Fruit fly (Drosophila melanogaster) whole organism, embryonic: ENCODE results near the gene CG2961.

Experiments used
- B-H2 ChIP-seq: fragments of 200-800 bp; sonication (Bioruptor generic); optimal IDR thresholded peaks from 2 replicates; lab custom pipeline; 2018; ENCODE audit warnings: missing biosample characterization, mild to moderate bottlenecking, missing genetic modification characterization
- CG10321 ChIP-seq: fragments of 200-800 bp; sonication (Bioruptor generic); IDR thresholded peaks from 2 replicates; pipeline ENCODE4 v1.3.6; 2022; ENCODE audit warnings: missing biosample characterization, missing genetic modification characterization
- CG12071 ChIP-seq: fragments of 200-800 bp; sonication (Bioruptor generic); optimal IDR thresholded peaks from 3 replicates; lab custom pipeline; 2018; ENCODE audit warnings: missing biosample characterization, mild to moderate bottlenecking, missing genetic modification characterization
- CG12155 ChIP-seq: fragments of 200-800 bp; sonication (Bioruptor generic); optimal IDR thresholded peaks from 3 replicates; lab custom pipeline; 2016; ENCODE audit warnings: missing biosample characterization, missing genetic modification characterization
- CG13287 ChIP-seq: fragments of 200-800 bp; sonication (Bioruptor generic); IDR thresholded peaks from 2 replicates; pipeline ENCODE4 v1.3.6; 2022; ENCODE audit warnings: missing biosample characterization, missing genetic modification characterization; ENCODE audit not compliant: partially characterized antibody
- CG14667 ChIP-seq: fragments of 200-800 bp; sonication (Bioruptor generic); IDR thresholded peaks from 2 replicates; pipeline ENCODE4 v1.3.6; 2022; ENCODE audit warnings: missing biosample characterization, missing genetic modification characterization
- CG15696 ChIP-seq: fragments of 200-800 bp; sonication (Bioruptor generic); optimal IDR thresholded peaks from 2 replicates; lab custom pipeline; 2019; ENCODE audit warnings: missing biosample characterization, mild to moderate bottlenecking, missing genetic modification characterization, moderate library complexity
- CG17829 ChIP-seq: fragments of 200-800 bp; optimal IDR thresholded peaks from 2 replicates; lab custom pipeline; 2019; ENCODE audit warnings: missing biosample characterization, mild to moderate bottlenecking, missing genetic modification characterization, moderate library complexity
- CG17912 ChIP-seq: fragments of 200-800 bp; sonication (Bioruptor generic); optimal IDR thresholded peaks from 2 replicates; lab custom pipeline; 2018; ENCODE audit warnings: missing biosample characterization, mild to moderate bottlenecking, missing genetic modification characterization
- CG18262 ChIP-seq: fragments of 200-800 bp; optimal IDR thresholded peaks from 3 replicates; lab custom pipeline; 2019; ENCODE audit warnings: missing biosample characterization, mild to moderate bottlenecking, missing genetic modification characterization, moderate library complexity
- CG18764 ChIP-seq: fragments of 200-800 bp; sonication (Bioruptor generic); optimal IDR thresholded peaks from 3 replicates; lab custom pipeline; 2016; ENCODE audit warnings: missing biosample characterization, missing genetic modification characterization
- CG34376 ChIP-seq: fragments of 200-800 bp; sonication (Bioruptor generic); optimal IDR thresholded peaks from 2 replicates; lab custom pipeline; 2018; ENCODE audit warnings: missing biosample characterization, mild to moderate bottlenecking, missing genetic modification characterization
- CG4617 ChIP-seq: fragments of 200-800 bp; sonication (Bioruptor generic); optimal IDR thresholded peaks from 3 replicates; lab custom pipeline; 2016; ENCODE audit warnings: missing biosample characterization, missing genetic modification characterization, borderline replicate concordance
- CG7987 ChIP-seq: fragments of 200-800 bp; sonication (Bioruptor generic); optimal IDR thresholded peaks from 2 replicates; lab custom pipeline; 2018; ENCODE audit warnings: missing biosample characterization, mild to moderate bottlenecking, missing genetic modification characterization, moderate library complexity
- CG8290 ChIP-seq, 3 experiments: fragments of 200-800 bp; sonication (Bioruptor generic); optimal IDR thresholded peaks; 2 replicates each; lab custom pipeline; 2016 to 2019; ENCODE audit warnings: missing biosample characterization in 3 of 3, missing genetic modification characterization in 3 of 3, mild to moderate bottlenecking in 2 of 3, moderate library complexity in 1 of 3
- CG8359 ChIP-seq: fragments of 200-800 bp; sonication (Bioruptor generic); optimal IDR thresholded peaks from 2 replicates; lab custom pipeline; 2017; ENCODE audit warnings: missing biosample characterization, mild to moderate bottlenecking, missing genetic modification characterization, borderline replicate concordance
- CG9437 ChIP-seq: fragments of 200-800 bp; sonication (Bioruptor generic); optimal IDR thresholded peaks from 2 replicates; lab custom pipeline; 2018; ENCODE audit warnings: missing biosample characterization, mild to moderate bottlenecking, missing genetic modification characterization
- Dp ChIP-seq: fragments of 200-800 bp; sonication (Bioruptor generic); optimal IDR thresholded peaks from 2 replicates; lab custom pipeline; 2018; ENCODE audit warnings: missing biosample characterization, mild to moderate bottlenecking, missing genetic modification characterization, moderate library complexity
- E2f2 ChIP-seq: fragments of 200-800 bp; sonication (Bioruptor generic); IDR thresholded peaks from 2 replicates; pipeline ENCODE4 v1.3.6; 2022; ENCODE audit warnings: missing biosample characterization, missing genetic modification characterization
- HLH54F ChIP-seq: fragments of 200-800 bp; sonication (Bioruptor generic); optimal IDR thresholded peaks from 3 replicates; lab custom pipeline; 2016; ENCODE audit warnings: missing biosample characterization, missing genetic modification characterization
- Hmr ChIP-seq: fragments of 200-800 bp; sonication (Bioruptor generic); optimal IDR thresholded peaks from 3 replicates; lab custom pipeline; 2017; ENCODE audit warnings: mild to moderate bottlenecking, missing biosample characterization, missing genetic modification reagents, missing genetic modification characterization
- Lhr ChIP-seq: fragments of 200-800 bp; sonication (Bioruptor generic); optimal IDR thresholded peaks from 3 replicates; lab custom pipeline; 2017; ENCODE audit warnings: mild to moderate bottlenecking, missing biosample characterization, missing genetic modification reagents, missing genetic modification characterization
- MESR4 ChIP-seq: fragments of 200-800 bp; sonication (Bioruptor generic); optimal IDR thresholded peaks from 2 replicates; lab custom pipeline; 2018; ENCODE audit warnings: missing biosample characterization, mild to moderate bottlenecking, missing genetic modification characterization, moderate library complexity
- NK7.1 ChIP-seq: fragments of 200-800 bp; sonication (Bioruptor generic); optimal IDR thresholded peaks from 3 replicates; lab custom pipeline; 2016; ENCODE audit warnings: missing biosample characterization, missing genetic modification characterization
- Nf-YB ChIP-seq: fragments of 200-800 bp; sonication (Bioruptor generic); optimal IDR thresholded peaks from 3 replicates; lab custom pipeline; 2019; ENCODE audit warnings: missing biosample characterization, mild to moderate bottlenecking, missing genetic modification characterization, moderate library complexity
- NfI ChIP-seq: fragments of 200-800 bp; sonication (Bioruptor generic); optimal IDR thresholded peaks from 3 replicates; lab custom pipeline; 2018; ENCODE audit warnings: missing biosample characterization, mild to moderate bottlenecking, missing genetic modification characterization, moderate library complexity
- Oli ChIP-seq: fragments of 200-800 bp; sonication (Bioruptor generic); optimal IDR thresholded peaks from 2 replicates; lab custom pipeline; 2018; ENCODE audit warnings: missing biosample characterization, mild to moderate bottlenecking, missing genetic modification characterization, moderate library complexity
- Opbp ChIP-seq: fragments of 200-800 bp; sonication (Bioruptor generic); IDR thresholded peaks from 3 replicates; pipeline ENCODE4 v1.3.6; 2022; ENCODE audit warnings: missing biosample characterization, missing genetic modification characterization; ENCODE audit not compliant: partially characterized antibody
- Sox102F ChIP-seq: fragments of 200-800 bp; sonication (Bioruptor generic); optimal IDR thresholded peaks from 2 replicates; lab custom pipeline; 2018; ENCODE audit warnings: missing biosample characterization, mild to moderate bottlenecking, missing genetic modification characterization, moderate library complexity
- Sry-δ ChIP-seq: fragments of 200-800 bp; sonication (Bioruptor generic); optimal IDR thresholded peaks from 2 replicates; lab custom pipeline; 2016; ENCODE audit warnings: missing biosample characterization, missing genetic modification characterization
- amos ChIP-seq: fragments of 200-800 bp; sonication (Bioruptor generic); IDR thresholded peaks from 2 replicates; pipeline ENCODE4 v1.3.6; 2022; ENCODE audit warnings: missing biosample characterization, missing genetic modification characterization; ENCODE audit not compliant: partially characterized antibody
- bab2 ChIP-seq: fragments of 200-800 bp; sonication (Bioruptor generic); optimal IDR thresholded peaks from 2 replicates; lab custom pipeline; 2016; ENCODE audit warnings: missing biosample characterization, missing genetic modification characterization
- bbx ChIP-seq: fragments of 200-800 bp; sonication (Bioruptor generic); IDR thresholded peaks from 2 replicates; pipeline ENCODE4 v1.3.6; 2022; ENCODE audit warnings: missing biosample characterization, missing genetic modification characterization; ENCODE audit not compliant: partially characterized antibody
- br ChIP-seq: fragments of >200 bp; optimal IDR thresholded peaks from 2 replicates; lab custom pipeline; 2017
- btn ChIP-seq: fragments of 200-800 bp; sonication (Bioruptor generic); optimal IDR thresholded peaks from 2 replicates; lab custom pipeline; 2016; ENCODE audit warnings: missing biosample characterization, missing genetic modification characterization
- cas ChIP-seq: fragments of 200-800 bp; sonication (Bioruptor generic); IDR thresholded peaks from 2 replicates; pipeline ENCODE4 v1.3.6; 2022; ENCODE audit warnings: missing biosample characterization, missing genetic modification characterization
- eve ChIP-seq, 2 experiments: fragments of >200 bp; optimal IDR thresholded peaks; 2 replicates each; lab custom pipeline; 2017; ENCODE audit warnings: missing biosample characterization in 2 of 2, missing genetic modification characterization in 2 of 2
- gcm ChIP-seq: fragments of 200-800 bp; sonication (Bioruptor generic); optimal IDR thresholded peaks from 2 replicates; lab custom pipeline; 2019; ENCODE audit warnings: missing biosample characterization, mild to moderate bottlenecking, missing genetic modification characterization, moderate library complexity
- gt ChIP-seq: fragments of 200-800 bp; sonication (Bioruptor generic); IDR thresholded peaks from 2 replicates; pipeline ENCODE4 v1.3.6; 2022; ENCODE audit warnings: missing biosample characterization, missing genetic modification characterization
- ham ChIP-seq: fragments of 200-800 bp; sonication (Bioruptor generic); IDR thresholded peaks from 2 replicates; pipeline ENCODE4 v1.3.6; 2022; ENCODE audit warnings: missing biosample characterization, missing genetic modification characterization
- mld ChIP-seq: fragments of 200-800 bp; sonication (Bioruptor generic); IDR thresholded peaks from 3 replicates; pipeline ENCODE4 v1.3.6; 2022; ENCODE audit warnings: missing biosample characterization, missing genetic modification characterization; ENCODE audit not compliant: partially characterized antibody
- nerfin-1 ChIP-seq: fragments of 200-800 bp; sonication (Bioruptor generic); optimal IDR thresholded peaks from 3 replicates; lab custom pipeline; 2019; ENCODE audit warnings: missing biosample characterization, mild to moderate bottlenecking, missing genetic modification characterization, moderate library complexity
- odd ChIP-seq: fragments of 200-800 bp; sonication (Bioruptor generic); optimal IDR thresholded peaks from 2 replicates; lab custom pipeline; 2017; ENCODE audit warnings: missing biosample characterization, mild to moderate bottlenecking, missing genetic modification characterization
- org-1 ChIP-seq: fragments of 200-800 bp; sonication (Bioruptor generic); optimal IDR thresholded peaks from 2 replicates; lab custom pipeline; 2017; ENCODE audit warnings: missing biosample characterization, missing genetic modification characterization
- p53 ChIP-seq: fragments of 200-800 bp; sonication (Bioruptor generic); optimal IDR thresholded peaks from 2 replicates; lab custom pipeline; 2016; ENCODE audit warnings: missing biosample characterization, missing genetic modification characterization
- sr ChIP-seq: fragments of 200-800 bp; sonication (Bioruptor generic); IDR thresholded peaks from 3 replicates; pipeline ENCODE4 v1.3.6; 2022; ENCODE audit warnings: missing biosample characterization, missing genetic modification characterization
- twi ChIP-seq: fragments of 200-800 bp; optimal IDR thresholded peaks from 2 replicates; lab custom pipeline; 2019; ENCODE audit warnings: missing biosample characterization, mild to moderate bottlenecking, missing genetic modification characterization, moderate library complexity
- unc-4 ChIP-seq: fragments of 200-800 bp; sonication (Bioruptor generic); IDR thresholded peaks from 2 replicates; pipeline ENCODE4 v1.3.6; 2022; ENCODE audit warnings: missing biosample characterization, missing genetic modification characterization; ENCODE audit not compliant: partially characterized antibody
- usp ChIP-seq: fragments of >200 bp; optimal IDR thresholded peaks from 2 replicates; lab custom pipeline; 2017; ENCODE audit warnings: missing biosample characterization, missing genetic modification characterization
- zfh1 ChIP-seq: fragments of 200-800 bp; sonication (Bioruptor generic); IDR thresholded peaks from 3 replicates; pipeline ENCODE4 v1.3.6; 2022; ENCODE audit warnings: missing biosample characterization, missing genetic modification characterization

Gene CG2961

DNA sequence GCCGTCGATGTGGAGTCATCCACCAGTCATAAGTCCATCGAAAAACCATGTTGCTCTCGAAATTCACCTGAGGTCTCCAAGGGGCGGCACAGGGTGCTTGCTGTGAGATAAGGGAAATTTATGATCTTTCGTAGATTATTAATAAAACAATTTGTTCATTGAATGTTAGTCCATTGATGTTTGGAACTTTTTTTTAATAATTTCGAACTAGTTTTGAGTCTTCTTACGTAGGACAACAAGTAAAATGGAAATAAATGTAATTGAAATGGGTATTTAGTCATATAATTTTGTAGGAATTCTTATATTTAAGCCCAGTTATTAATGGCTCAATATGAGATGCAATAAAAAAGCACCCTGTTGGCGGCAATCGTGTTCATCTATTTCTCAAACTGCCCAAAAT is 383 bp downstream of the CG2961 start (continued):
- TF ChIP-seq nerfin-1 (tag; lab: Kevin White, UChicago) (peak; percentile 67), br (no peak), org-1 (peak; percentile 71), bbx (GFP tag; lab: Robert Waterston, UW) (no peak), B-H2 (GFP tag; lab: Kevin White, UChicago) (no peak), p53 (GFP tag; lab: Kevin White, UChicago) (no peak), CG15696 (tag; lab: Kevin White, UChicago) (no peak), bab2 (GFP tag; lab: Kevin White, UChicago) (peak; percentile 40), HLH54F (GFP tag; lab: Kevin White, UChicago) (peak; percentile 36), eve (GFP tag; optimal IDR thresholded peaks at IDR 0.05; lab: Kevin White, UChicago) (no peak), CG18262 (tag; lab: Kevin White, UChicago) (peak; percentile 80), CG8290 (GFP tag; optimal IDR thresholded peaks at IDR 0.05; lab: Kevin White, UChicago) (no peak), CG8290 (tag; optimal IDR thresholded peaks at IDR 0.05; lab: Kevin White, UChicago) (no peak), amos (GFP tag; lab: Robert Waterston, UW) (no peak), Lhr (GFP tag; lab: Kevin White, UChicago) (peak; percentile 6), CG10321 (GFP tag; lab: Robert Waterston, UW) (peak; percentile 51; the same call in 1 of the 2 replicates), sr (GFP tag; lab: Robert Waterston, UW) (no peak), CG13287 (no peak), zfh1 (GFP tag; lab: Robert Waterston, UW) (no peak), Opbp (GFP tag; lab: Robert Waterston, UW) (no peak), Dp (no peak), CG12155 (GFP tag; lab: Kevin White, UChicago) (peak; percentile 52), NK7.1 (GFP tag; lab: Kevin White, UChicago) (peak; percentile 4), CG4617 (GFP tag; lab: Kevin White, UChicago) (peak; percentile 22), NfI (GFP tag; lab: Kevin White, UChicago) (peak; percentile 82), btn (GFP tag; lab: Kevin White, UChicago) (no peak), CG9437 (GFP tag; lab: Kevin White, UChicago) (peak; percentile 67), CG12071 (GFP tag; lab: Kevin White, UChicago) (peak; percentile 49), unc-4 (GFP tag; lab: Robert Waterston, UW) (no peak), CG8359 (GFP tag; lab: Kevin White, UChicago) (no peak), Hmr (GFP tag; lab: Kevin White, UChicago) (peak; percentile 40), CG18764 (GFP tag; lab: Kevin White, UChicago) (no peak), gt (GFP tag; lab: Robert Waterston, UW) (no peak), E2f2 (peak; percentile 33; the same call in 1 of the 2 replicates), CG17912 (GFP tag; lab: Kevin White, UChicago) (no peak), CG34376 (GFP tag; lab: Kevin White, UChicago) (peak; percentile 6), gcm (peak; percentile 81), twi (tag; lab: Kevin White, UChicago) (peak; percentile 37), Sry-δ (GFP tag; lab: Kevin White, UChicago) (no peak), Nf-YB (GFP tag; lab: Kevin White, UChicago) (peak; percentile 68), ham (no peak), CG17829 (peak; percentile 76), MESR4 (GFP tag; lab: Kevin White, UChicago) (no peak), Sox102F (GFP tag; lab: Kevin White, UChicago) (peak; percentile 92), usp (GFP tag; lab: Kevin White, UChicago) (no peak), mld (GFP tag; lab: Robert Waterston, UW) (no peak), cas (no peak), CG7987 (GFP tag; lab: Kevin White, UChicago) (no peak), CG14667 (GFP tag; lab: Robert Waterston, UW) (0 out of 2 replicates have a peak, but pooled peaks have one; percentile 14), odd (GFP tag; lab: Kevin White, UChicago) (peak; percentile 81), Oli (tag; lab: Kevin White, UChicago) (peak; percentile 90)
